Fruit fly (Drosophila melanogaster) whole organism, embryonic: ENCODE results near the gene CG31178.

Experiments
- ATbp ChIP-seq: fragments of 200-800 bp; sonication (Bioruptor generic); optimal IDR thresholded peaks from 2 replicates; lab custom pipeline; 2017; ENCODE audit warnings: missing biosample characterization, mild to moderate bottlenecking, missing genetic modification characterization, missing genetic modification reagents
- Adf1 ChIP-seq: fragments of 200-800 bp; sonication (Bioruptor generic); IDR thresholded peaks from 2 replicates; pipeline ENCODE4 v1.3.6; 2022; ENCODE audit warnings: missing biosample characterization, missing genetic modification characterization
- CG10431 ChIP-seq: fragments of 200-800 bp; sonication (Bioruptor generic); optimal IDR thresholded peaks from 3 replicates; lab custom pipeline; 2018; ENCODE audit warnings: missing biosample characterization, mild to moderate bottlenecking, missing genetic modification characterization
- CG11247 ChIP-seq: fragments of 200-800 bp; sonication (Bioruptor generic); IDR thresholded peaks from 2 replicates; pipeline ENCODE4 v1.3.6; 2022; ENCODE audit warnings: missing biosample characterization, missing genetic modification characterization
- CG11723 ChIP-seq: fragments of 200-800 bp; sonication (Bioruptor generic); optimal IDR thresholded peaks from 2 replicates; lab custom pipeline; 2017; ENCODE audit warnings: missing biosample characterization, mild to moderate bottlenecking, missing genetic modification characterization
- CG12219 ChIP-seq: fragments of 200-800 bp; sonication (Bioruptor generic); optimal IDR thresholded peaks from 3 replicates; lab custom pipeline; 2018; ENCODE audit warnings: missing biosample characterization, mild to moderate bottlenecking, missing genetic modification characterization
- CG12769 ChIP-seq: fragments of 200-800 bp; sonication (Bioruptor generic); optimal IDR thresholded peaks from 2 replicates; lab custom pipeline; 2019; ENCODE audit warnings: missing biosample characterization, mild to moderate bottlenecking, missing genetic modification characterization, moderate library complexity
- CG13123 ChIP-seq: fragments of 200-800 bp; sonication (Bioruptor generic); optimal IDR thresholded peaks from 2 replicates; lab custom pipeline; 2016; ENCODE audit warnings: missing biosample characterization, missing genetic modification characterization
- CG13287 ChIP-seq: fragments of 200-800 bp; sonication (Bioruptor generic); IDR thresholded peaks from 2 replicates; pipeline ENCODE4 v1.3.6; 2022; ENCODE audit warnings: missing biosample characterization, missing genetic modification characterization; ENCODE audit not compliant: partially characterized antibody
- CG13775 ChIP-seq: fragments of 200-800 bp; sonication (Bioruptor generic); optimal IDR thresholded peaks from 3 replicates; lab custom pipeline; 2017; ENCODE audit warnings: missing biosample characterization, mild to moderate bottlenecking, missing genetic modification characterization
- CG1529 ChIP-seq: fragments of 200-800 bp; sonication (Bioruptor generic); optimal IDR thresholded peaks from 3 replicates; lab custom pipeline; 2018; ENCODE audit warnings: missing biosample characterization, missing genetic modification characterization
- CG15479 ChIP-seq: fragments of 200-800 bp; sonication (Bioruptor generic); optimal IDR thresholded peaks from 3 replicates; lab custom pipeline; 2019; ENCODE audit warnings: missing biosample characterization, mild to moderate bottlenecking, missing genetic modification characterization, moderate library complexity
- CG15601 ChIP-seq: fragments of 200-800 bp; sonication (Bioruptor generic); optimal IDR thresholded peaks from 3 replicates; lab custom pipeline; 2019; ENCODE audit warnings: missing biosample characterization, mild to moderate bottlenecking, missing genetic modification characterization, moderate library complexity
- CG18262 ChIP-seq: fragments of 200-800 bp; optimal IDR thresholded peaks from 3 replicates; lab custom pipeline; 2019; ENCODE audit warnings: missing biosample characterization, mild to moderate bottlenecking, missing genetic modification characterization, moderate library complexity
- CG2678 ChIP-seq: fragments of 200-800 bp; sonication (Bioruptor generic); optimal IDR thresholded peaks from 3 replicates; lab custom pipeline; 2019; ENCODE audit warnings: missing biosample characterization, mild to moderate bottlenecking, missing genetic modification characterization, moderate library complexity
- CG32772 ChIP-seq: fragments of 200-800 bp; sonication (Bioruptor generic); IDR thresholded peaks from 2 replicates; pipeline ENCODE4 v1.3.6; 2022; ENCODE audit warnings: missing biosample characterization, missing genetic modification characterization
- CG4328 ChIP-seq: fragments of 200-800 bp; sonication (Bioruptor generic); optimal IDR thresholded peaks from 3 replicates; lab custom pipeline; 2017; ENCODE audit warnings: missing biosample characterization, missing genetic modification reagents, missing genetic modification characterization
- CG6272 ChIP-seq: fragments of 200-800 bp; sonication (Bioruptor generic); IDR thresholded peaks from 2 replicates; pipeline ENCODE4 v1.3.6; 2022; ENCODE audit warnings: missing biosample characterization, missing genetic modification characterization
- CG6854 ChIP-seq: fragments of 200-800 bp; sonication (Bioruptor generic); optimal IDR thresholded peaks from 3 replicates; lab custom pipeline; 2017; ENCODE audit warnings: missing biosample characterization, mild to moderate bottlenecking, missing genetic modification characterization
- CG8388 ChIP-seq: fragments of 200-800 bp; sonication (Bioruptor generic); optimal IDR thresholded peaks from 2 replicates; lab custom pipeline; 2019; ENCODE audit warnings: missing biosample characterization, mild to moderate bottlenecking, missing genetic modification characterization, moderate library complexity
- CG9609 ChIP-seq: fragments of 200-800 bp; sonication (Bioruptor generic); optimal IDR thresholded peaks from 3 replicates; lab custom pipeline; 2016; ENCODE audit warnings: missing biosample characterization, missing genetic modification characterization
- CG9932 ChIP-seq: fragments of 200-800 bp; sonication (Bioruptor generic); IDR thresholded peaks from 2 replicates; pipeline ENCODE4 v1.3.6; 2022; ENCODE audit warnings: missing biosample characterization, missing genetic modification characterization
- Chrac-16 ChIP-seq: fragments of 200-800 bp; sonication (Bioruptor generic); optimal IDR thresholded peaks from 3 replicates; lab custom pipeline; 2016; ENCODE audit warnings: missing biosample characterization, missing genetic modification characterization
- CkIIα-i1 ChIP-seq: fragments of 200-800 bp; sonication (Bioruptor generic); IDR thresholded peaks from 2 replicates; pipeline ENCODE4 v1.3.6; 2022; ENCODE audit warnings: missing biosample characterization, missing genetic modification characterization
- Ets65A ChIP-seq: fragments of 200-800 bp; sonication (Bioruptor generic); peaks from one replicate; lab custom pipeline; 2016; ENCODE audit warnings: missing biosample characterization, missing genetic modification characterization
- Fer3 ChIP-seq: fragments of 200-800 bp; sonication (Bioruptor generic); optimal IDR thresholded peaks from 2 replicates; lab custom pipeline; 2018; ENCODE audit warnings: missing biosample characterization, mild to moderate bottlenecking, missing genetic modification characterization, moderate library complexity
- Gug ChIP-seq: fragments of 200-800 bp; sonication (Bioruptor generic); IDR thresholded peaks from 4 replicates; pipeline ENCODE4 v1.3.6; 2022; ENCODE audit warnings: missing biosample characterization, missing genetic modification characterization
- Hand ChIP-seq: fragments of 200-800 bp; sonication (Bioruptor generic); optimal IDR thresholded peaks from 2 replicates; lab custom pipeline; 2017; ENCODE audit warnings: mild to moderate bottlenecking, missing biosample characterization, missing genetic modification reagents, missing genetic modification characterization
- Hr78 ChIP-seq, 2 experiments: fragments of 200-800 bp in 1 of 2; fragments of >200 bp in 1 of 2; sonication (Bioruptor generic) in 1 of 2; optimal IDR thresholded peaks; 2 replicates each; lab custom pipeline; 2017 to 2019; ENCODE audit warnings: missing biosample characterization in 2 of 2, missing genetic modification characterization in 2 of 2, mild to moderate bottlenecking in 1 of 2, moderate library complexity in 1 of 2
- MTF-1 ChIP-seq: fragments of 200-800 bp; sonication (Bioruptor generic); optimal IDR thresholded peaks from 2 replicates; lab custom pipeline; 2018; ENCODE audit warnings: missing biosample characterization, mild to moderate bottlenecking, missing genetic modification characterization, borderline replicate concordance
- Ptx1 ChIP-seq: fragments of 200-800 bp; sonication (Bioruptor generic); IDR thresholded peaks from 2 replicates; pipeline ENCODE4 v1.3.6; 2022; ENCODE audit warnings: missing biosample characterization, missing genetic modification characterization
- Rfx ChIP-seq: fragments of 200-800 bp; sonication (Bioruptor generic); IDR thresholded peaks from 2 replicates; pipeline ENCODE4 v1.3.6; 2022; ENCODE audit warnings: missing biosample characterization, missing genetic modification characterization
- amos ChIP-seq: fragments of 200-800 bp; sonication (Bioruptor generic); IDR thresholded peaks from 2 replicates; pipeline ENCODE4 v1.3.6; 2022; ENCODE audit warnings: missing biosample characterization, missing genetic modification characterization; ENCODE audit not compliant: partially characterized antibody
- crol ChIP-seq: fragments of 200-800 bp; sonication (Bioruptor generic); IDR thresholded peaks from 2 replicates; pipeline ENCODE4 v1.3.6; 2022; ENCODE audit warnings: missing biosample characterization, missing genetic modification characterization
- ems ChIP-seq: fragments of 200-800 bp; sonication (Bioruptor generic); optimal IDR thresholded peaks from 3 replicates; lab custom pipeline; 2016; ENCODE audit warnings: missing biosample characterization, missing genetic modification characterization
- eve ChIP-seq, 2 experiments: fragments of >200 bp; optimal IDR thresholded peaks; 2 replicates each; lab custom pipeline; 2017; ENCODE audit warnings: missing biosample characterization in 2 of 2, missing genetic modification characterization in 2 of 2
- fd64A ChIP-seq: fragments of 200-800 bp; sonication (Bioruptor generic); optimal IDR thresholded peaks from 3 replicates; lab custom pipeline; 2018; ENCODE audit warnings: missing biosample characterization, mild to moderate bottlenecking, missing genetic modification characterization
- gfzf ChIP-seq: fragments of 200-800 bp; sonication (Bioruptor generic); optimal IDR thresholded peaks from 2 replicates; lab custom pipeline; 2016; ENCODE audit warnings: missing biosample characterization, mild to moderate bottlenecking, missing genetic modification characterization, moderate library complexity
- gro ChIP-seq: fragments of 200-800 bp; sonication (Bioruptor generic); optimal IDR thresholded peaks from 2 replicates; lab custom pipeline; 2016; ENCODE audit warnings: missing biosample characterization, missing genetic modification characterization
- her ChIP-seq: fragments of 200-800 bp; sonication (Bioruptor generic); optimal IDR thresholded peaks from 2 replicates; lab custom pipeline; 2016; ENCODE audit warnings: missing biosample characterization, missing genetic modification characterization
- lola ChIP-seq, 3 experiments: fragments of >200 bp in 2 of 3; fragments of 200-800 bp in 1 of 3; sonication (Bioruptor generic) in 1 of 3; optimal IDR thresholded peaks; 2 replicates each; lab custom pipeline; 2017 to 2019; ENCODE audit warnings: missing biosample characterization in 3 of 3, missing genetic modification characterization in 3 of 3, mild to moderate bottlenecking in 1 of 3, moderate library complexity in 1 of 3
- maf-S ChIP-seq: fragments of 200-800 bp; sonication (Bioruptor generic); optimal IDR thresholded peaks from 2 replicates; lab custom pipeline; 2016; ENCODE audit warnings: missing biosample characterization, missing genetic modification characterization
- phol ChIP-seq: fragments of 200-800 bp; sonication (Bioruptor generic); optimal IDR thresholded peaks from 3 replicates; lab custom pipeline; 2018; ENCODE audit warnings: missing biosample characterization, mild to moderate bottlenecking, missing genetic modification characterization, moderate library complexity
- schlank ChIP-seq: fragments of 200-800 bp; sonication (Bioruptor generic); optimal IDR thresholded peaks from 2 replicates; lab custom pipeline; 2018; ENCODE audit warnings: missing biosample characterization, mild to moderate bottlenecking, missing genetic modification characterization
- toy ChIP-seq: fragments of 200-800 bp; sonication (Bioruptor generic); IDR thresholded peaks from 2 replicates; pipeline ENCODE4 v1.3.6; 2022; ENCODE audit warnings: missing biosample characterization, missing genetic modification characterization
- trh ChIP-seq: fragments of 200-800 bp; sonication (Bioruptor generic); optimal IDR thresholded peaks from 2 replicates; lab custom pipeline; 2016; ENCODE audit warnings: missing biosample characterization, missing genetic modification characterization
- vnd ChIP-seq: fragments of 200-800 bp; sonication (Bioruptor generic); IDR thresholded peaks from 3 replicates; pipeline ENCODE4 v1.3.6; 2022; ENCODE audit warnings: missing biosample characterization, missing genetic modification characterization; ENCODE audit not compliant: partially characterized antibody
- vvl ChIP-seq: fragments of 200-800 bp; sonication (Bioruptor generic); IDR thresholded peaks from 2 replicates; pipeline ENCODE4 v1.3.6; 2022; ENCODE audit warnings: missing biosample characterization, missing genetic modification characterization
- wdn ChIP-seq: fragments of 200-800 bp; sonication (Bioruptor generic); IDR thresholded peaks from 2 replicates; pipeline ENCODE4 v1.3.6; 2022; ENCODE audit warnings: missing biosample characterization, missing genetic modification characterization

Gene CG31178

DNA sequence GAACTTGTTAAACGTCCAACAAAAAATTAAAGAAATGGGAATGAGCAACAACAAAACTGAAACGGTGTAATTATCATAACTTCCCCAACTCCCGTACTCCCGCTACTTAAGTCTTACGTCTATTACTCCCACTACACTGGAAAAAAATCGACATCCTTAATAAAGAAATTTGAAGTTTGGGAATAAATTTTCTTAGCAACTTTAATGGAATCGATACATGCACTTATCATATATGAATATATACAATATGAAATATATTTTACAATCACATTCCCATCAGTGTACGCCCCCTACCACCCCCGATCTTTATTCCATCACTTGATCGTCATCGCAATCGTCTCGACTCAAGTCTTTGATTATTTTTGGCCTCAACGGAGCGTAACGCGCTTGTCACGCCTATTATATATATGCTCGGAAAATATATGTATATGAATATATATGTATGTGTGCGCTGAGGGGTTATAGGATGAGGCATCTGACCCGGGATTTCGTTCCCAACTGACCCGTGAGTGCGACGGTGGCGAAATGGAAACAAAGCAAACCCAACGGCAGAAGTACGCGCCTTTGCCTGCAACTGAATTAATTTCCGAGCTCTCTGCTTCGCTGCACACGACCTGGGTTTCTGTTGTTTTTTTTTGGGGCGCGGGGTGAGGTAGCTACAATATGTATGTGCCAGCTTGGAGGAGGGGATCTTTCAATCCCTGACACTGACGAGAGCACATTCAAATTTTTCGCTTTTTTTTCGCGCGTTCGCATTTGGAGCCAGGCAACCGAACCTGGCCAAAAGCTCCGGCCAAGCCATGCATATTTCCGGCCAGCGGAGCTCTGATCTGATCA lies 39.1 kb upstream of the CG31178 start (continued):
- TF ChIP-seq CG8388 (GFP tag; lab: Kevin White, UChicago), result peak; percentile 67
- no peak for TF ChIP-seq MTF-1 (GFP tag; lab: Kevin White, UChicago)
- TF ChIP-seq Hr78 (GFP tag; optimal IDR thresholded peaks at IDR 0.05; lab: Kevin White, UChicago), result peak in 1 of 2 experiments; percentile 86
- TF ChIP-seq CG13287 (GFP tag; lab: Robert Waterston, UW), result no peak
- peak; percentile 75 for TF ChIP-seq CG18262
- TF ChIP-seq CG6272, result no peak
- no peak for TF ChIP-seq Ets65A (GFP tag; lab: Kevin White, UChicago)
- no peak for TF ChIP-seq ems
- TF ChIP-seq vvl, result peak; percentile 72
- no peak for TF ChIP-seq CG4328 (GFP tag; lab: Kevin White, UChicago)
- TF ChIP-seq lola (GFP tag; optimal IDR thresholded peaks at IDR 0.05; lab: Kevin White, UChicago), result peak in 1 of 3 experiments; percentile 77
- TF ChIP-seq Rfx (GFP tag; lab: Robert Waterston, UW), result no peak
- no peak for TF ChIP-seq CkIIα-i1
- TF ChIP-seq Gug, result no peak
- TF ChIP-seq CG6854 (GFP tag; lab: Kevin White, UChicago), result no peak
- no peak for TF ChIP-seq CG9932
- TF ChIP-seq CG15601 (tag; lab: Kevin White, UChicago), result peak; percentile 29
- no peak for TF ChIP-seq CG11723
- TF ChIP-seq ATbp (GFP tag; lab: Kevin White, UChicago), result peak; percentile 44
- no peak for TF ChIP-seq CG9609 (GFP tag; lab: Kevin White, UChicago)
- no peak for TF ChIP-seq fd64A
- no peak for TF ChIP-seq gro (GFP tag; lab: Kevin White, UChicago)
- TF ChIP-seq toy, result no peak
- TF ChIP-seq CG10431, result no peak
- no peak for TF ChIP-seq schlank (tag; lab: Kevin White, UChicago)
- TF ChIP-seq her (GFP tag; lab: Kevin White, UChicago), result no peak
- TF ChIP-seq CG11247 (GFP tag; lab: Robert Waterston, UW), result no peak
- peak; percentile 15 for TF ChIP-seq CG13775
- TF ChIP-seq phol (tag; lab: Kevin White, UChicago), result peak; percentile 25
- TF ChIP-seq CG13123 (GFP tag; lab: Kevin White, UChicago), result no peak
- TF ChIP-seq Adf1 (GFP tag; lab: Robert Waterston, UW), result no peak
- TF ChIP-seq CG12219 (GFP tag; lab: Kevin White, UChicago), result peak; percentile 8
- TF ChIP-seq amos, result no peak
- no peak for TF ChIP-seq vnd (GFP tag; lab: Robert Waterston, UW)
- TF ChIP-seq Fer3 (tag; lab: Kevin White, UChicago), result no peak
- no peak for TF ChIP-seq wdn (GFP tag; lab: Robert Waterston, UW)
- TF ChIP-seq CG2678 (tag; lab: Kevin White, UChicago), result peak; percentile 7
- TF ChIP-seq CG32772, result peak; percentile 47
- TF ChIP-seq CG15479 (GFP tag; lab: Kevin White, UChicago), result no peak
- TF ChIP-seq eve (GFP tag; optimal IDR thresholded peaks at IDR 0.05; lab: Kevin White, UChicago), result peak in 1 of 2 experiments; percentile 67
- no peak for TF ChIP-seq trh
- TF ChIP-seq maf-S (GFP tag; lab: Kevin White, UChicago), result no peak
- no peak for TF ChIP-seq Hand
- peak; percentile 33 for TF ChIP-seq Chrac-16 (GFP tag; lab: Kevin White, UChicago)
- peak; percentile 59 for TF ChIP-seq crol (GFP tag; lab: Robert Waterston, UW)
- peak; percentile 3 for TF ChIP-seq CG1529
- TF ChIP-seq CG12769 (tag; lab: Kevin White, UChicago), result peak; percentile 17
- TF ChIP-seq Ptx1 (GFP tag; lab: Robert Waterston, UW), result 0 out of 2 replicates have a peak, but pooled peaks have one; percentile 20
- no peak for TF ChIP-seq gfzf (GFP tag; lab: Kevin White, UChicago)
